In the genomic region with DNA sequence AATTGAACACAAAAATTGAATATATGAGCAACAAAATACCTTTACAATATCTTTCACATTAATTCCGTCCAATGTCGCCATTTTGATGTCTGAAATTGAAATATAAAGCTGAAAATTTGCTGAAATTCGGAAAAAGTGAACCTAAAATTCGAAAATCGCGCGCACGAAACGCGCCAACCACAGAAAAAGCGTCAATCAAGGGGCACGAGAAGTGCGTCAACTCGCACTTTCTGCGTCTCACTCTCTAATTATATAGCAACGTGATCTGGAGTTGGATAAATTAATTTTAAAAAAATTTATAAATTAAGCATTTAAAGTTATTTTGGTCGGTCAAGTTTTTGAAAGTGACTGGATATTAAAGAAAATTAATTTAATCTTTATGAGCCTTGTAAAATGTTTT, we compare ENCODE assay signal across 3 worm cellular contexts.
TF ChIP-seq lines count a peak whose summit lies in the region.

A gene (minus strand): TSS at position 89 of the 400 bp plus-strand sequence.

TF ChIP-seq in whole organism, L1 larva, 84 proteins besides CTCF, POLR2A, EP300 and RAD21 (continued from another document and continues in another):
- TF ChIP-seq ets-5 (GFP tag; IDR thresholded peaks at IDR 0.05; lab: Robert Waterston, UW) = no peak
- TF ChIP-seq blmp-1 (tag; optimal IDR thresholded peaks at IDR 0.05; lab: Kevin White, UChicago) = peak; percentile 90
- TF ChIP-seq hlh-4 (tag; optimal IDR thresholded peaks at IDR 0.05; lab: Kevin White, UChicago) = no peak
- TF ChIP-seq mef-2 (tag; optimal IDR thresholded peaks at IDR 0.05; lab: Kevin White, UChicago) = peak; percentile 37
- TF ChIP-seq dsc-1 (tag; optimal IDR thresholded peaks at IDR 0.05; lab: Kevin White, UChicago) = peak; percentile 92
- TF ChIP-seq lsy-2 (tag; optimal IDR thresholded peaks at IDR 0.05; lab: Kevin White, UChicago) = peak; percentile 92 to 94
- peak; percentile 42 for TF ChIP-seq hpl-2 (GFP tag; optimal IDR thresholded peaks at IDR 0.05; lab: Kevin White, UChicago)
- TF ChIP-seq ceh-63 (GFP tag; optimal IDR thresholded peaks at IDR 0.05; lab: Kevin White, UChicago) = no peak
- peak; percentile 88 for TF ChIP-seq tbx-2 (tag; optimal IDR thresholded peaks at IDR 0.05; lab: Kevin White, UChicago)
- TF ChIP-seq Y116A8C.19 (tag; optimal IDR thresholded peaks at IDR 0.05; lab: Kevin White, UChicago; ENCODE audit: borderline replicate concordance) = no peak
- TF ChIP-seq lin-13 (GFP tag; optimal IDR thresholded peaks at IDR 0.05; lab: Kevin White, UChicago) = peak; percentile 87
- TF ChIP-seq nhr-237 (tag; optimal IDR thresholded peaks at IDR 0.05; lab: Kevin White, UChicago) = peak; percentile 48
- peak; percentile 14 for TF ChIP-seq ama-1 (optimal IDR thresholded peaks at IDR 0.05; lab: Kevin White, UChicago)
- peak; percentile 82 for TF ChIP-seq grh-1 (GFP tag; IDR thresholded peaks at IDR 0.05; lab: Robert Waterston, UW)
- peak; percentile 93 for TF ChIP-seq lin-14 (GFP tag; optimal IDR thresholded peaks at IDR 0.05; lab: Kevin White, UChicago)
- TF ChIP-seq nhr-28 (tag; optimal IDR thresholded peaks at IDR 0.05; lab: Kevin White, UChicago) = no peak
- TF ChIP-seq nhr-71 (tag; optimal IDR thresholded peaks at IDR 0.05; lab: Kevin White, UChicago) = peak; percentile 94
- TF ChIP-seq pag-3 (tag; optimal IDR thresholded peaks at IDR 0.05; lab: Kevin White, UChicago; ENCODE audit: borderline replicate concordance, insufficient read depth) = no peak
- no peak for TF ChIP-seq nhr-84 (tag; optimal IDR thresholded peaks at IDR 0.05; lab: Kevin White, UChicago)
- TF ChIP-seq vab-15 (tag; optimal IDR thresholded peaks at IDR 0.05; lab: Kevin White, UChicago) = no peak
- TF ChIP-seq unc-98 (GFP tag; IDR thresholded peaks at IDR 0.05; lab: Robert Waterston, UW) = no peak
- peak; percentile 60 for TF ChIP-seq fkh-4 (tag; optimal IDR thresholded peaks at IDR 0.05; lab: Kevin White, UChicago; ENCODE audit: borderline replicate concordance)
- peak; percentile 71 for TF ChIP-seq nhr-77 (tag; optimal IDR thresholded peaks at IDR 0.05; lab: Kevin White, UChicago)
- TF ChIP-seq nhr-11 (tag; optimal IDR thresholded peaks at IDR 0.05; lab: Kevin White, UChicago) = peak; percentile 68
- TF ChIP-seq mab-9 (GFP tag; IDR thresholded peaks at IDR 0.05; lab: Robert Waterston, UW) = peak; percentile 65; the same call in 1 of the 2 replicates
- TF ChIP-seq elt-3 (tag; optimal IDR thresholded peaks at IDR 0.05; lab: Kevin White, UChicago) = peak in 1 of 6 experiments; percentile 85
- peak; percentile 77 to 92 (median 77) for TF ChIP-seq ceh-82 (tag; optimal IDR thresholded peaks at IDR 0.05; lab: Kevin White, UChicago)
- no peak for TF ChIP-seq efl-3 (GFP tag; optimal IDR thresholded peaks at IDR 0.05; lab: Kevin White, UChicago)
- TF ChIP-seq unc-62 (GFP tag; optimal IDR thresholded peaks at IDR 0.05; lab: Kevin White, UChicago) = no peak
- peak; percentile 84 for TF ChIP-seq unc-86 (tag; optimal IDR thresholded peaks at IDR 0.05; lab: Kevin White, UChicago)
- peak; percentile 64 for TF ChIP-seq zip-4 (GFP tag; optimal IDR thresholded peaks at IDR 0.05; lab: Kevin White, UChicago)
- no peak for TF ChIP-seq egl-27 (tag; optimal IDR thresholded peaks at IDR 0.05; lab: Kevin White, UChicago)
- TF ChIP-seq sptf-1 (tag; optimal IDR thresholded peaks at IDR 0.05; lab: Kevin White, UChicago) = no peak
- TF ChIP-seq fkh-8 (tag; optimal IDR thresholded peaks at IDR 0.05; lab: Kevin White, UChicago) = peak; percentile 88
- TF ChIP-seq nhr-12 (tag; optimal IDR thresholded peaks at IDR 0.05; lab: Kevin White, UChicago) = no peak
- TF ChIP-seq fos-1 (tag; optimal IDR thresholded peaks at IDR 0.05; lab: Kevin White, UChicago) = peak; percentile 69
- peak in 1 of 2 experiments; percentile 62 for TF ChIP-seq ztf-11 (tag; optimal IDR thresholded peaks at IDR 0.05; lab: Kevin White, UChicago)
- no peak for TF ChIP-seq alr-1 (tag; optimal IDR thresholded peaks at IDR 0.05; lab: Kevin White, UChicago; ENCODE audit: borderline replicate concordance)
- peak; percentile 92 for TF ChIP-seq nhr-85 (tag; lab: Kevin White, UChicago)
- TF ChIP-seq irx-1 (tag; optimal IDR thresholded peaks at IDR 0.05; lab: Kevin White, UChicago) = peak; percentile 84
- TF ChIP-seq ces-1 (GFP tag; optimal IDR thresholded peaks at IDR 0.05; lab: Kevin White, UChicago) = no peak
- TF ChIP-seq mdl-1 (tag; optimal IDR thresholded peaks at IDR 0.05; lab: Kevin White, UChicago) = peak in 1 of 2 experiments; percentile 90

TF ChIP-seq in whole organism, L3 larva, 47 proteins besides CTCF, POLR2A, EP300 and RAD21 (continued from another document):
- no peak for TF ChIP-seq nhr-237 (tag; optimal IDR thresholded peaks at IDR 0.05; lab: Kevin White, UChicago)
- peak; percentile 80 for TF ChIP-seq nhr-25 (tag; optimal IDR thresholded peaks at IDR 0.05; lab: Kevin White, UChicago)
- TF ChIP-seq tbx-2 (tag; optimal IDR thresholded peaks at IDR 0.05; lab: Kevin White, UChicago) = peak; percentile 68
- TF ChIP-seq jun-1 (tag; optimal IDR thresholded peaks at IDR 0.05; lab: Kevin White, UChicago) = peak; percentile 61
- peak; percentile 86 for TF ChIP-seq nhr-43 (tag; optimal IDR thresholded peaks at IDR 0.05; lab: Kevin White, UChicago; ENCODE audit: poor library complexity, severe bottlenecking)
- peak; percentile 92 for TF ChIP-seq snpc-4 (tag; optimal IDR thresholded peaks at IDR 0.05; lab: Kevin White, UChicago)
- TF ChIP-seq egl-27 (tag; optimal IDR thresholded peaks at IDR 0.05; lab: Kevin White, UChicago) = no peak
- TF ChIP-seq nhr-77 (tag; optimal IDR thresholded peaks at IDR 0.05; lab: Kevin White, UChicago) = no peak
- TF ChIP-seq ceh-28 (tag; optimal IDR thresholded peaks at IDR 0.05; lab: Kevin White, UChicago) = peak; percentile 27

TF ChIP-seq in whole organism, young adult, 124 proteins besides CTCF, POLR2A, EP300 and RAD21 (continued from another document):
- TF ChIP-seq madf-6 (GFP tag; IDR thresholded peaks at IDR 0.05; lab: Robert Waterston, UW) (no peak; the same call in 1 of the 2 replicates), F33H1.4 (GFP tag; IDR thresholded peaks at IDR 0.05; lab: Robert Waterston, UW) (peak; percentile 77), hmg-1.2 (GFP tag; IDR thresholded peaks at IDR 0.05; lab: Robert Waterston, UW) (peak; percentile 57), nhr-80 (tag; optimal IDR thresholded peaks at IDR 0.05; lab: Kevin White, UChicago) (peak; percentile 56), athp-1 (tag; optimal IDR thresholded peaks at IDR 0.05; lab: Kevin White, UChicago) (peak; percentile 73), Y56A3A.18 (GFP tag; IDR thresholded peaks at IDR 0.05; lab: Robert Waterston, UW) (0 out of 2 replicates have a peak, but pooled peaks have one; percentile 22), attf-6 (GFP tag; IDR thresholded peaks at IDR 0.05; lab: Robert Waterston, UW) (0 out of 2 replicates have a peak, but pooled peaks have one; percentile 19), snpc-1.3 (tag; optimal IDR thresholded peaks at IDR 0.05; lab: Kevin White, UChicago; ENCODE audit: insufficient read depth) (peak; percentile 56), xnd-1 (tag; optimal IDR thresholded peaks at IDR 0.05; lab: Kevin White, UChicago) (peak; percentile 23), pha-4 (tag; optimal IDR thresholded peaks at IDR 0.05; lab: Kevin White, UChicago) (peak; percentile 49), nfya-1 (tag; optimal IDR thresholded peaks at IDR 0.05; lab: Kevin White, UChicago; ENCODE audit: borderline replicate concordance, insufficient read depth) (no peak)
